Worm (Caenorhabditis elegans) whole organism, L2 larva: Measurements from ENCODE around the gene F31F7.1.

Experiments
- F13H6.1 ChIP-seq: sonication (generic microtip); optimal IDR thresholded peaks from 2 replicates; lab custom pipeline; 2016; ENCODE audit warnings: missing genetic modification characterization, missing compliant biosample characterization
- Y55F3AM.14 ChIP-seq: fragments of 200-800 bp; sonication (Bioruptor generic); optimal IDR thresholded peaks from 2 replicates; lab custom pipeline; 2018; ENCODE audit warnings: mild to moderate bottlenecking, missing genetic modification characterization, missing compliant biosample characterization
- ZK546.5 ChIP-seq: sonication (generic microtip); optimal IDR thresholded peaks from 2 replicates; lab custom pipeline; 2017; ENCODE audit warnings: missing biosample characterization, missing genetic modification characterization
- alr-1 ChIP-seq: fragments of 150-350 bp; optimal IDR thresholded peaks from 2 replicates; lab custom pipeline; 2014; ENCODE audit warnings: missing biosample characterization, missing genetic modification characterization
- ama-1 ChIP-seq: fragments of 150-350 bp; optimal IDR thresholded peaks from 2 replicates; lab custom pipeline; 2018; ENCODE audit warnings: inconsistent platforms
- blmp-1 ChIP-seq: sonication (generic microtip); optimal IDR thresholded peaks from 2 replicates; lab custom pipeline; 2017; ENCODE audit warnings: missing genetic modification characterization, mild to moderate bottlenecking, missing compliant biosample characterization, antibody characterized with exemption, moderate library complexity; ENCODE audit not compliant: insufficient read depth
- ceh-16 ChIP-seq: fragments of 150-350 bp; optimal IDR thresholded peaks from 2 replicates; lab custom pipeline; 2014; ENCODE audit warnings: missing biosample characterization, missing genetic modification characterization
- ceh-82 ChIP-seq: fragments of 150-350 bp; optimal IDR thresholded peaks from 2 replicates; lab custom pipeline; 2014; ENCODE audit warnings: missing biosample characterization, missing genetic modification characterization
- crh-2 ChIP-seq: sonication (generic microtip); optimal IDR thresholded peaks from 2 replicates; lab custom pipeline; 2017; ENCODE audit warnings: missing biosample characterization, missing genetic modification characterization
- dmd-4 ChIP-seq: sonication (generic microtip); optimal IDR thresholded peaks from 2 replicates; lab custom pipeline; 2017; ENCODE audit warnings: missing biosample characterization, missing genetic modification characterization
- elt-1 ChIP-seq: fragments of 150-350 bp; optimal IDR thresholded peaks from 2 replicates; lab custom pipeline; 2014; ENCODE audit warnings: missing biosample characterization, missing genetic modification characterization
- elt-3 ChIP-seq: sonication (generic microtip); optimal IDR thresholded peaks from 2 replicates; lab custom pipeline; 2017; ENCODE audit warnings: missing biosample characterization, missing genetic modification characterization
- fos-1 ChIP-seq: fragments of 150-350 bp; optimal IDR thresholded peaks from 2 replicates; lab custom pipeline; 2014; ENCODE audit warnings: missing biosample characterization, missing genetic modification characterization
- gmeb-1 ChIP-seq: fragments of 150-350 bp; optimal IDR thresholded peaks from 2 replicates; lab custom pipeline; 2014; ENCODE audit warnings: missing biosample characterization, missing genetic modification characterization
- lin-11 ChIP-seq: fragments of 150-350 bp; sonication (generic microtip); optimal IDR thresholded peaks from 2 replicates; lab custom pipeline; 2014; ENCODE audit warnings: missing biosample characterization, missing genetic modification characterization, inconsistent platforms, mixed read lengths
- lin-13 ChIP-seq: fragments of 150-350 bp; optimal IDR thresholded peaks from 2 replicates; lab custom pipeline; 2014; ENCODE audit warnings: missing biosample characterization, missing genetic modification reagents, missing genetic modification characterization
- mbf-1 ChIP-seq: sonication (generic microtip); optimal IDR thresholded peaks from 2 replicates; lab custom pipeline; 2017; ENCODE audit warnings: missing biosample characterization, missing genetic modification characterization
- nhr-10 ChIP-seq: sonication (generic microtip); optimal IDR thresholded peaks from 2 replicates; lab custom pipeline; 2017; ENCODE audit warnings: missing biosample characterization, missing genetic modification characterization
- nhr-12 ChIP-seq: fragments of 150-350 bp; optimal IDR thresholded peaks from 2 replicates; lab custom pipeline; 2014; ENCODE audit warnings: missing biosample characterization, missing genetic modification characterization
- nhr-129 ChIP-seq: fragments of 150-350 bp; optimal IDR thresholded peaks from 2 replicates; lab custom pipeline; 2014; ENCODE audit warnings: missing biosample characterization, missing genetic modification characterization
- nhr-21 ChIP-seq: fragments of 150-350 bp; optimal IDR thresholded peaks from 2 replicates; lab custom pipeline; 2014; ENCODE audit warnings: missing biosample characterization, missing genetic modification characterization
- nhr-25 ChIP-seq: fragments of 150-350 bp; sonication (generic microtip); optimal IDR thresholded peaks from 3 replicates; lab custom pipeline; 2014; ENCODE audit warnings: missing biosample characterization, missing genetic modification characterization
- nhr-6 ChIP-seq: fragments of 150-350 bp; optimal IDR thresholded peaks from 2 replicates; lab custom pipeline; 2014; ENCODE audit warnings: missing biosample characterization, missing genetic modification characterization
- nhr-77 ChIP-seq: fragments of 150-350 bp; optimal IDR thresholded peaks from 2 replicates; lab custom pipeline; 2014; ENCODE audit warnings: missing biosample characterization, missing genetic modification characterization
- peb-1 ChIP-seq: fragments of 150-350 bp; optimal IDR thresholded peaks from 2 replicates; lab custom pipeline; 2014; ENCODE audit warnings: missing biosample characterization, missing genetic modification characterization
- skn-1 ChIP-seq: sonication (generic microtip); optimal IDR thresholded peaks from 2 replicates; lab custom pipeline; 2017; ENCODE audit warnings: missing biosample characterization, missing genetic modification characterization
- sma-9 ChIP-seq, 2 experiments: fragments of 150-350 bp in 1 of 2; sonication (generic microtip) in 1 of 2; optimal IDR thresholded peaks; 2 replicates each; lab custom pipeline; 2014 to 2016; ENCODE audit warnings: missing genetic modification characterization in 2 of 2, mild to moderate bottlenecking in 1 of 2, missing biosample characterization in 1 of 2, missing compliant biosample characterization in 1 of 2, missing genetic modification reagents in 1 of 2, moderate library complexity in 1 of 2
- snpc-4 ChIP-seq: fragments of 150-350 bp; optimal IDR thresholded peaks from 2 replicates; lab custom pipeline; 2014; ENCODE audit warnings: missing biosample characterization, missing genetic modification characterization
- unc-55 ChIP-seq: fragments of 150-350 bp; sonication (generic microtip); optimal IDR thresholded peaks from 3 replicates; lab custom pipeline; 2014; ENCODE audit warnings: missing biosample characterization, missing genetic modification reagents, missing genetic modification characterization
- zag-1 ChIP-seq: fragments of 150-350 bp; optimal IDR thresholded peaks from 2 replicates; lab custom pipeline; 2014; ENCODE audit warnings: missing biosample characterization, missing genetic modification characterization
- ztf-1 ChIP-seq: fragments of 200-800 bp; sonication (Bioruptor generic); conservative IDR thresholded peaks from 2 replicates; pipeline ENCODE4 v1.3.6; 2022; ENCODE audit warnings: missing genetic modification characterization, missing compliant biosample characterization
- ztf-11 ChIP-seq: sonication (generic microtip); optimal IDR thresholded peaks from 2 replicates; lab custom pipeline; 2017; ENCODE audit warnings: missing biosample characterization, missing genetic modification characterization
- ztf-4 ChIP-seq: fragments of 150-350 bp; optimal IDR thresholded peaks from 2 replicates; lab custom pipeline; 2014; ENCODE audit warnings: missing biosample characterization, missing genetic modification characterization

The F31F7.1 gene

DNA sequence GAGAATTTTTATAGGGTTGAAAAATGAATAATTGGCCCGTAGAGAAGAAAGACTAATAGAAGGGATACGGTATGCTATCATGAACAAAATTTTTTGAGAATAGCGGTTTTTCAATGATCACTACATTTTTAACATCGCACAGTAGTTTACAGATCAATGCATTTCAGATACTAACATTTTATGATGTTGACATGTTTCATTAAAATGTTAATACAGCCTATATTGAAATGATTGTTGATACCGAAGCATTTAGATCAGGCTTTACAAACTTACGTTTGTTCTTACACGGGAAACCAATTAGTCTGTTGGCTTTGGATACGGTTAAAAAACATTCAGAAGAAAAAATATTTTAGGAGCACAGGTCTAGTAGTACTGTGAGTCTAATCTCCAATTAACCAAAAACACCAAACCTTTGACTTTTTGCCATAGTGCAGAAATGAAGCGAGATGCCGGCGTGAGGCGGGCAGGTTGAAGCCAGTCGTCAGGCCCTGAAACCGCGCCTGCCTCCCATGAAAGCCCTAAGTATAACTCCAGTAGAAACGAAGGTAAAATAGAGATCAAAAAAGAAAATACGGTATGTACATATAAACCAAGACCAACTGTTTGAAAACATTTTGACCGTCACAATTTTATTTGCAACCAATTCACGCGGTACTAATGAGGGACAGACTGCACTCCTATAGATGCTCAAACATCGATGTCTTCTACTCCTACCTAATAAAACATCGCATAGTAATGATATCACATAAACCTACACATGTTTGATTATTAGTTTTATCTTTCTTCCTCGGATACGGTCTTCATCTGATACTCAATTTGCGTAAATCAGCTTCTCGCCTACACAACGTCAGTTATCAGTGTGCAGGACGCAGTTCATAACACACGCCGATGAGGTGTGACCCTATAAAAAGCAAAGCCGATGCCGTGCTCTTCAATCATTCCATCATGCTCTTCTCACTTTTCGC is 2.2 kb downstream of the F31F7.1 start, which contains the start of gene fil-2:
Gene fil-2 (plus strand): TSS at position 915 of the 965 bp plus-strand sequence.
- no peak for TF ChIP-seq alr-1 (tag; lab: Kevin White, UChicago)
- peak; percentile 29 for TF ChIP-seq ztf-4 (tag; lab: Kevin White, UChicago)
- peak; percentile 13 for TF ChIP-seq lin-13
- TF ChIP-seq sma-9 (GFP tag; optimal IDR thresholded peaks at IDR 0.05; lab: Kevin White, UChicago), result peak; percentile 44
- TF ChIP-seq sma-9 (tag; optimal IDR thresholded peaks at IDR 0.05; lab: Kevin White, UChicago), result no peak
- no peak for TF ChIP-seq elt-3 (tag; lab: Kevin White, UChicago)
- TF ChIP-seq nhr-6 (tag; lab: Kevin White, UChicago), result no peak
- TF ChIP-seq nhr-21 (tag; lab: Kevin White, UChicago), result peak; percentile 12
- peak; percentile 43 for TF ChIP-seq nhr-25
- TF ChIP-seq ama-1 (lab: Kevin White, UChicago), result peak; percentile 29
- peak; percentile 14 for TF ChIP-seq fos-1
- peak; percentile 32 for TF ChIP-seq crh-2 (tag; lab: Kevin White, UChicago)
- TF ChIP-seq gmeb-1, result peak; percentile 67
- no peak for TF ChIP-seq snpc-4 (tag; lab: Kevin White, UChicago)
- peak; percentile 62 for TF ChIP-seq blmp-1 (tag; lab: Kevin White, UChicago)
- TF ChIP-seq, all 48 proteins: peak for 10

DNA sequence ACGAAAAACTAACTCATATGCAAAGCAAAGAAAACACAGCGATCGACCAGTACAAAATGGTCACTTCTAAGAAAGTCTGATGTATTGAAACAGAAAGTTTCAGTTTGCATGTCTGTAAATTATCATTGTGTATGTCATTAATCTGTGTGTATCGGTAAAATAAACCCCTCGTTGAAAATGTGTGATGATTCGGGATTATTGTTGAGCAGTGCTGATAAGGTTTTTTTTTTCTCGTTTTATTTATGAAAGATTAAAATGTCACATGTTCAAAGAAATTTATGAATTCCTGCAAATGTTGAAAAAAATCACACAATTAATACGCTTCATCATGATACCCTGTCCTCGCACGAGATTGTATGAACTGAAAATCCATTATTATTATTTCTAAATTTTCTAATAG is 3.8 kb downstream of the F31F7.1 start:
- TF ChIP-seq mbf-1 (tag; lab: Kevin White, UChicago), result no peak
- peak; percentile 27 for TF ChIP-seq sma-9 (GFP tag; optimal IDR thresholded peaks at IDR 0.05; lab: Kevin White, UChicago)
- no peak for TF ChIP-seq sma-9 (tag; optimal IDR thresholded peaks at IDR 0.05; lab: Kevin White, UChicago)

DNA sequence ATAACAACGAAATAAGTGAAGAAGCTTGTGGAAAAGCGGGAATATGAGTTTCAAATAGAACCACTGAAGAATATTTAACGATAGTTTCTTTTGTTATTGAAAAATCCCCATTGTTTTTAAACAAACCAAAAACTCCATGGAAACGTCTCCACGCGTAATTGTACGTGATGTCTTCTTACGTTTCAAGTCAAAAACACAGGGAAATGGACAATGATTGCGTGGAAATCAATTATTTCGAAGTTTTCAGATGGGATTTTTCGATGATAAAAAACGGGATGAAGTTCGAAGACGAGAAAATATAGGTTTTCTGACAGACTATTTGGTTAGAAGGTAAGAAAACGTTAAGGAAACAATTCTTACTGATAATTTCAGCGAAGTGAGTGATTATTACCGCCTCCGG is 4.9 kb downstream of the F31F7.1 start, which contains the start of the genes K12B6.4 and spe-49:
Gene K12B6.4 (minus strand): TSS at position 101 of the 400 bp plus-strand sequence.
Gene spe-49 (plus strand): TSS at position 185 of the 400 bp plus-strand sequence.
- no peak for TF ChIP-seq unc-55 (GFP tag; lab: Kevin White, UChicago)
- TF ChIP-seq alr-1 (tag; lab: Kevin White, UChicago), result no peak
- TF ChIP-seq ceh-82 (tag; lab: Kevin White, UChicago), result no peak
- no peak for TF ChIP-seq nhr-77 (tag; lab: Kevin White, UChicago)
- no peak for TF ChIP-seq Y55F3AM.14 (GFP tag; lab: Kevin White, UChicago)
- no peak for TF ChIP-seq dmd-4 (tag; lab: Kevin White, UChicago)
- TF ChIP-seq ztf-11 (tag; lab: Kevin White, UChicago), result no peak
- TF ChIP-seq elt-3 (tag; lab: Kevin White, UChicago), result no peak
- TF ChIP-seq mbf-1 (tag; lab: Kevin White, UChicago), result no peak
- TF ChIP-seq nhr-6 (tag; lab: Kevin White, UChicago), result no peak
- TF ChIP-seq ztf-4 (tag; lab: Kevin White, UChicago), result no peak
- no peak for TF ChIP-seq nhr-10 (tag; lab: Kevin White, UChicago)
- no peak for TF ChIP-seq F13H6.1
- TF ChIP-seq zag-1 (tag; lab: Kevin White, UChicago), result no peak
- TF ChIP-seq ceh-16 (tag; lab: Kevin White, UChicago), result no peak

DNA sequence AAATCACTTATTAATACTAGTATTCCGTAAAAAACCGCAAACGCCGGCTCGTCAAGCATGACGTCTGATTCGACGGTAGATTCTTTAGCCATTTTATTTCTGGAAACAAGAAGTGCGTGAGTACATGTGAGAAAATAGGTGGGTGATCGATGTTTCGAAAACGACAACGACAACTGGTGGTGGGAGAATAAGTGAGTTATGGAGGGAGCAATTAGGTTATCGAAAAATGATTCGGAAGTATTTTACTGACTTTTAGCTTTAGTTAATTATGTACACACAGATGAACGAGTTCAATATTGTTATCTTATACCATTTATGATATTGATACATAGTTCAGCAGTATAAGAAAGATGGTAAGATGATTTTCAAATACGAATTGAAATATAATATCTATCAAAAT is 10.1 kb downstream of the F31F7.1 start, which contains the start of gene srn-1:
Gene srn-1 (minus strand): TSS at position 101 of the 400 bp plus-strand sequence.
- TF ChIP-seq nhr-129 (tag; lab: Kevin White, UChicago) (no peak), ceh-16 (tag; lab: Kevin White, UChicago) (no peak), lin-13 (no peak), lin-11 (tag; lab: Kevin White, UChicago) (no peak), alr-1 (tag; lab: Kevin White, UChicago) (no peak), snpc-4 (tag; lab: Kevin White, UChicago) (no peak), peb-1 (no peak), ZK546.5 (tag; lab: Kevin White, UChicago) (no peak), ztf-4 (tag; lab: Kevin White, UChicago) (no peak), elt-1 (tag; lab: Kevin White, UChicago) (no peak), skn-1 (tag; lab: Kevin White, UChicago) (no peak), ztf-1 (GFP tag; lab: Robert Waterston, UW) (no peak), blmp-1 (tag; lab: Kevin White, UChicago) (no peak), nhr-12 (tag; lab: Kevin White, UChicago) (no peak)
